Worm (Caenorhabditis elegans) whole organism, L3 larva: ENCODE data around the gene ZK632.14.

Experiments
- R02D3.7 ChIP-seq: fragments of 150-350 bp; optimal IDR thresholded peaks from 2 replicates; lab custom pipeline; 2014; ENCODE audit warnings: missing biosample characterization, missing genetic modification characterization
- ZK546.5 ChIP-seq: sonication (generic microtip); optimal IDR thresholded peaks from 2 replicates; lab custom pipeline; 2017; ENCODE audit warnings: missing biosample characterization, missing genetic modification characterization
- aly-2 ChIP-seq: fragments of 150-350 bp; optimal IDR thresholded peaks from 2 replicates; lab custom pipeline; 2014; ENCODE audit warnings: missing biosample characterization, missing genetic modification characterization
- ama-1 ChIP-seq: fragments of 150-350 bp; optimal IDR thresholded peaks from 2 replicates; lab custom pipeline; 2018
- ceh-16 ChIP-seq: sonication (generic microtip); optimal IDR thresholded peaks from 2 replicates; lab custom pipeline; 2017; ENCODE audit warnings: missing biosample characterization, missing genetic modification characterization
- ceh-28 ChIP-seq: fragments of 150-350 bp; optimal IDR thresholded peaks from 2 replicates; lab custom pipeline; 2014; ENCODE audit warnings: missing biosample characterization, missing genetic modification reagents, missing genetic modification characterization
- ceh-82 ChIP-seq: fragments of 150-350 bp; optimal IDR thresholded peaks from 2 replicates; lab custom pipeline; 2014; ENCODE audit warnings: missing biosample characterization, missing genetic modification characterization
- ceh-9 ChIP-seq: sonication (generic microtip); optimal IDR thresholded peaks from 2 replicates; lab custom pipeline; 2018; ENCODE audit warnings: missing biosample characterization, missing genetic modification characterization
- daf-12 ChIP-seq: fragments of 150-350 bp; optimal IDR thresholded peaks from 2 replicates; lab custom pipeline; 2014; ENCODE audit warnings: missing biosample characterization, missing genetic modification reagents, missing genetic modification characterization
- egl-27 ChIP-seq: sonication (generic microtip); optimal IDR thresholded peaks from 4 replicates; lab custom pipeline; 2017; ENCODE audit warnings: missing biosample characterization, missing genetic modification reagents, missing genetic modification characterization
- egl-5 ChIP-seq: fragments of 150-350 bp; optimal IDR thresholded peaks from 2 replicates; lab custom pipeline; 2017; ENCODE audit warnings: missing biosample characterization, missing genetic modification reagents, missing genetic modification characterization, inconsistent platforms
- elt-1 ChIP-seq: fragments of 150-350 bp; optimal IDR thresholded peaks from 2 replicates; lab custom pipeline; 2014; ENCODE audit warnings: missing biosample characterization, missing genetic modification characterization
- elt-2 ChIP-seq: sonication (generic microtip); optimal IDR thresholded peaks from 2 replicates; lab custom pipeline; 2016; ENCODE audit warnings: missing genetic modification reagents, mild to moderate bottlenecking, missing genetic modification characterization, missing compliant biosample characterization
- elt-3 ChIP-seq, 3 experiments: fragments of 150-350 bp in 1 of 3; sonication (generic microtip) in 2 of 3; optimal IDR thresholded peaks; 2 replicates in 2 of 3; 4 replicates in 1 of 3; lab custom pipeline; 2014 to 2017; ENCODE audit warnings: missing biosample characterization in 3 of 3, missing genetic modification characterization in 3 of 3
- eor-1 ChIP-seq, 2 experiments: fragments of 150-350 bp; optimal IDR thresholded peaks; 2 replicates each; lab custom pipeline; 2014 to 2018; ENCODE audit warnings: missing biosample characterization in 2 of 2, missing genetic modification characterization in 2 of 2
- fkh-10 ChIP-seq: sonication (generic microtip); optimal IDR thresholded peaks from 2 replicates; lab custom pipeline; 2017; ENCODE audit warnings: missing biosample characterization, missing genetic modification reagents, missing genetic modification characterization
- fkh-2 ChIP-seq: fragments of 150-350 bp; optimal IDR thresholded peaks from 2 replicates; lab custom pipeline; 2014; ENCODE audit warnings: missing biosample characterization, missing genetic modification reagents, missing genetic modification characterization
- fos-1 ChIP-seq: fragments of 150-350 bp; optimal IDR thresholded peaks from 2 replicates; lab custom pipeline; 2014; ENCODE audit warnings: missing biosample characterization, missing genetic modification characterization
- hmg-11 ChIP-seq: sonication (generic microtip); optimal IDR thresholded peaks from 2 replicates; lab custom pipeline; 2016; ENCODE audit warnings: missing genetic modification characterization, missing compliant biosample characterization
- jun-1 ChIP-seq: fragments of 150-350 bp; optimal IDR thresholded peaks from 2 replicates; lab custom pipeline; 2014; ENCODE audit warnings: missing biosample characterization, missing genetic modification reagents, missing genetic modification characterization
- lin-15B ChIP-seq: fragments of 150-350 bp; optimal IDR thresholded peaks from 2 replicates; lab custom pipeline; 2014; ENCODE audit warnings: missing biosample characterization, missing genetic modification characterization
- lin-39 ChIP-seq: fragments of 150-350 bp; optimal IDR thresholded peaks from 2 replicates; lab custom pipeline; 2018; ENCODE audit warnings: missing biosample characterization, missing genetic modification reagents, missing genetic modification characterization
- lsy-12 ChIP-seq: sonication (generic microtip); optimal IDR thresholded peaks from 2 replicates; lab custom pipeline; 2016; ENCODE audit warnings: mild to moderate bottlenecking, missing genetic modification characterization, missing compliant biosample characterization
- mdl-1 ChIP-seq: fragments of 150-350 bp; optimal IDR thresholded peaks from 2 replicates; lab custom pipeline; 2014; ENCODE audit warnings: missing biosample characterization, missing genetic modification characterization
- mml-1 ChIP-seq: fragments of 150-350 bp; sonication (generic microtip); optimal IDR thresholded peaks from 3 replicates; lab custom pipeline; 2014; ENCODE audit warnings: missing biosample characterization, missing genetic modification characterization
- nfya-1 ChIP-seq: sonication (generic microtip); optimal IDR thresholded peaks from 2 replicates; lab custom pipeline; 2017; ENCODE audit warnings: missing genetic modification characterization, mild to moderate bottlenecking, missing compliant biosample characterization, antibody characterized with exemption, moderate library complexity; ENCODE audit not compliant: insufficient read depth
- nhr-11 ChIP-seq: fragments of 150-350 bp; optimal IDR thresholded peaks from 2 replicates; lab custom pipeline; 2014; ENCODE audit warnings: missing biosample characterization, missing genetic modification characterization
- nhr-12 ChIP-seq: fragments of 150-350 bp; optimal IDR thresholded peaks from 2 replicates; lab custom pipeline; 2014; ENCODE audit warnings: missing biosample characterization, missing genetic modification characterization
- nhr-23 ChIP-seq: fragments of 150-350 bp; optimal IDR thresholded peaks from 2 replicates; lab custom pipeline; 2014; ENCODE audit warnings: missing biosample characterization, missing genetic modification reagents, missing genetic modification characterization
- nhr-237 ChIP-seq: fragments of 150-350 bp; optimal IDR thresholded peaks from 2 replicates; lab custom pipeline; 2014; ENCODE audit warnings: missing biosample characterization, missing genetic modification characterization
- nhr-25 ChIP-seq: sonication (generic microtip); optimal IDR thresholded peaks from 2 replicates; lab custom pipeline; 2017; ENCODE audit warnings: missing biosample characterization, missing genetic modification characterization
- nhr-28 ChIP-seq: fragments of 150-350 bp; optimal IDR thresholded peaks from 2 replicates; lab custom pipeline; 2014; ENCODE audit warnings: missing biosample characterization, missing genetic modification characterization
- nhr-43 ChIP-seq: sonication (generic microtip); optimal IDR thresholded peaks from 2 replicates; lab custom pipeline; 2016; ENCODE audit warnings: mild to moderate bottlenecking, missing genetic modification characterization, missing compliant biosample characterization; ENCODE audit not compliant: poor library complexity, severe bottlenecking
- nhr-67 ChIP-seq: fragments of 150-350 bp; optimal IDR thresholded peaks from 2 replicates; lab custom pipeline; 2014; ENCODE audit warnings: missing biosample characterization, missing genetic modification characterization
- nhr-76 ChIP-seq: fragments of 150-350 bp; sonication (generic microtip); optimal IDR thresholded peaks from 5 replicates; lab custom pipeline; 2014; ENCODE audit warnings: missing biosample characterization, missing genetic modification characterization
- nhr-77 ChIP-seq: fragments of 150-350 bp; optimal IDR thresholded peaks from 2 replicates; lab custom pipeline; 2014; ENCODE audit warnings: missing biosample characterization, missing genetic modification characterization
- pha-4 ChIP-seq: fragments of 150-350 bp; optimal IDR thresholded peaks from 2 replicates; lab custom pipeline; 2014; ENCODE audit warnings: missing biosample characterization, missing genetic modification reagents, missing genetic modification characterization
- pqm-1 ChIP-seq: fragments of 150-350 bp; optimal IDR thresholded peaks from 2 replicates; lab custom pipeline; 2017; ENCODE audit warnings: missing biosample characterization, missing genetic modification characterization, inconsistent platforms
- sea-2 ChIP-seq: fragments of 150-350 bp; sonication (generic microtip); optimal IDR thresholded peaks from 4 replicates; lab custom pipeline; 2014; ENCODE audit warnings: missing biosample characterization, missing genetic modification reagents, missing genetic modification characterization
- skn-1 ChIP-seq: fragments of 150-350 bp; optimal IDR thresholded peaks from 2 replicates; lab custom pipeline; 2014; ENCODE audit warnings: missing biosample characterization, missing genetic modification characterization
- snpc-4 ChIP-seq: fragments of 150-350 bp; optimal IDR thresholded peaks from 2 replicates; lab custom pipeline; 2014; ENCODE audit warnings: missing biosample characterization, missing genetic modification characterization
- tbx-2 ChIP-seq: sonication (generic microtip); optimal IDR thresholded peaks from 2 replicates; lab custom pipeline; 2016; ENCODE audit warnings: mild to moderate bottlenecking, missing genetic modification characterization, missing compliant biosample characterization
- unc-39 ChIP-seq: sonication (generic microtip); optimal IDR thresholded peaks from 4 replicates; lab custom pipeline; 2017; ENCODE audit warnings: missing biosample characterization, missing genetic modification characterization
- unc-62 ChIP-seq: fragments of 150-350 bp; sonication (generic microtip); optimal IDR thresholded peaks from 4 replicates; lab custom pipeline; 2014; ENCODE audit warnings: missing biosample characterization, missing genetic modification reagents, missing genetic modification characterization
- zag-1 ChIP-seq: fragments of 150-350 bp; optimal IDR thresholded peaks from 2 replicates; lab custom pipeline; 2014; ENCODE audit warnings: missing biosample characterization, missing genetic modification characterization
- ztf-11 ChIP-seq: fragments of 150-350 bp; optimal IDR thresholded peaks from 2 replicates; lab custom pipeline; 2014; ENCODE audit warnings: missing biosample characterization, missing genetic modification characterization
- ztf-4 ChIP-seq: fragments of 150-350 bp; optimal IDR thresholded peaks from 2 replicates; lab custom pipeline; 2014; ENCODE audit warnings: missing biosample characterization, missing genetic modification characterization

The ZK632.14 gene

DNA sequence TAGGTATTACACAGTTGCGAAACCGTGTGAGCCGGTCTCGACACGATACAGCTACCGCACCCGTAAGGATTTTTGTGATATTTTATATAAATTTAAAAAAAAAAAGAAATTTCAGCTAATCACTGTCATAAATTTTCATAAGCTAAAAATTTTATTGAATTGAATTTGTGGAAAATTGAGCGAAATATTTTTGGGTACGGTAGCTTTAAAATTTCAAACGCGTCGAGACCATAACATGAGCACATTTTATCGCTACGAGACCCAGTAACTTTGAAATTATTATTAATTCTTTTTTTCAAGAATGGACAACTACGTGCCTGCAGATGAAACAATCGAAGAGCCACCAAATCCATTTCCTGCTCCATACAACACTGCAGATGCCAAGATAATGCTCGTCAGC is at the start of gene ZK632.14:
ZK632.14 (plus strand) TSS at position 301 of the 400 bp plus-strand sequence.
- TF ChIP-seq mdl-1 (tag; lab: Kevin White, UChicago) (no peak), elt-2 (tag; lab: Kevin White, UChicago) (no peak), nhr-11 (no peak), aly-2 (no peak), ceh-9 (tag; lab: Kevin White, UChicago) (no peak), snpc-4 (no peak), lsy-12 (tag; lab: Kevin White, UChicago) (no peak), ceh-28 (no peak), ztf-4 (tag; lab: Kevin White, UChicago) (no peak), tbx-2 (tag; lab: Kevin White, UChicago) (no peak), pqm-1 (tag; lab: Kevin White, UChicago) (no peak), hmg-11 (no peak), elt-1 (tag; lab: Kevin White, UChicago) (no peak), nhr-28 (tag; lab: Kevin White, UChicago) (no peak)
- TF ChIP-seq, all 47 proteins: peak for 0

- peak; percentile 1 for TF ChIP-seq lin-39
- no peak for TF ChIP-seq nfya-1 (tag; lab: Kevin White, UChicago)
- TF ChIP-seq ama-1 (lab: Kevin White, UChicago) = peak; percentile 29
- peak; percentile 10 for TF ChIP-seq hmg-11
- no peak for TF ChIP-seq nhr-237 (tag; lab: Kevin White, UChicago)
These were observed 48.5 kb upstream of the ZK632.14 start for ce11 chrIII:9764718-9765117.

- TF ChIP-seq nhr-28 (tag; lab: Kevin White, UChicago) (peak; percentile 16), jun-1 (tag; lab: Kevin White, UChicago) (peak; percentile 98), elt-2 (tag; lab: Kevin White, UChicago) (peak; percentile 94), snpc-4 (peak; percentile 87), ztf-4 (tag; lab: Kevin White, UChicago) (peak; percentile 95), skn-1 (tag; lab: Kevin White, UChicago) (peak; percentile 93), ZK546.5 (tag; lab: Kevin White, UChicago) (peak; percentile 57), fos-1 (peak; percentile 92), R02D3.7 (tag; lab: Kevin White, UChicago) (peak; percentile 90), lin-39 (peak; percentile 100), ceh-28 (peak; percentile 90), ceh-16 (tag; lab: Kevin White, UChicago) (no peak), mml-1 (tag; lab: Kevin White, UChicago) (no peak), lin-15B (tag; lab: Kevin White, UChicago) (peak; percentile 95), nhr-25 (tag; lab: Kevin White, UChicago) (peak; percentile 99), nhr-67 (tag; lab: Kevin White, UChicago) (no peak), nhr-237 (tag; lab: Kevin White, UChicago) (peak; percentile 4), nhr-11 (peak; percentile 91), lsy-12 (tag; lab: Kevin White, UChicago) (peak; percentile 99), daf-12 (peak; percentile 70), nhr-77 (tag; lab: Kevin White, UChicago) (peak; percentile 77), nfya-1 (tag; lab: Kevin White, UChicago) (peak; percentile 99), ama-1 (lab: Kevin White, UChicago) (peak; percentile 99), fkh-10 (peak; percentile 66), mdl-1 (tag; lab: Kevin White, UChicago) (peak; percentile 92), ztf-11 (tag; lab: Kevin White, UChicago) (no peak), nhr-76 (peak; percentile 37), fkh-2 (tag; lab: Kevin White, UChicago) (no peak), nhr-23 (tag; lab: Kevin White, UChicago) (peak; percentile 99), egl-27 (peak; percentile 78), elt-1 (tag; lab: Kevin White, UChicago) (peak; percentile 85), ceh-9 (tag; lab: Kevin White, UChicago) (no peak), unc-39 (tag; lab: Kevin White, UChicago) (peak; percentile 34), zag-1 (tag; lab: Kevin White, UChicago) (peak; percentile 60), aly-2 (peak; percentile 90), unc-62 (peak; percentile 86), eor-1 (tag; optimal IDR thresholded peaks at IDR 0.05; lab: Kevin White, UChicago) (no peak), hmg-11 (peak; percentile 96), pha-4 (peak; percentile 98), egl-5 (tag; lab: Kevin White, UChicago) (peak; percentile 98), nhr-43 (peak; percentile 98), sea-2 (GFP tag; lab: Kevin White, UChicago) (peak; percentile 21), pqm-1 (tag; lab: Kevin White, UChicago) (peak; percentile 93), elt-3 (tag; optimal IDR thresholded peaks at IDR 0.05; lab: Kevin White, UChicago) (peak in 2 of 3 experiments; percentile 29 to 88), tbx-2 (tag; lab: Kevin White, UChicago) (peak; percentile 97), nhr-12 (tag; lab: Kevin White, UChicago) (no peak), ceh-82 (tag; lab: Kevin White, UChicago) (peak; percentile 93)
These were observed 47.8 kb upstream of the ZK632.14 start for ce11 chrIII:9765465-9765900.
